Fruit fly (Drosophila melanogaster) whole organism, prepupa: ENCODE data around the gene pyd.

Source experiments
- Blimp-1 ChIP-seq: fragments of 200-800 bp; sonication (Bioruptor generic); optimal IDR thresholded peaks from 3 replicates; lab custom pipeline; 2017; ENCODE audit warnings: missing biosample characterization, missing genetic modification characterization, mild to moderate bottlenecking, moderate library complexity, missing genetic modification reagents
- CG10631 ChIP-seq: fragments of 200-800 bp; sonication (Bioruptor generic); optimal IDR thresholded peaks from 2 replicates; lab custom pipeline; 2016; ENCODE audit warnings: missing biosample characterization, missing genetic modification characterization
- CG11294 ChIP-seq: fragments of 200-800 bp; sonication (Bioruptor generic); IDR thresholded peaks from 2 replicates; pipeline ENCODE4 v1.3.6; 2022; ENCODE audit warnings: missing biosample characterization, missing genetic modification characterization
- CG11762 ChIP-seq: fragments of 200-800 bp; sonication (Bioruptor generic); optimal IDR thresholded peaks from 3 replicates; lab custom pipeline; 2016; ENCODE audit warnings: missing biosample characterization, missing genetic modification characterization; ENCODE audit not compliant: insufficient read depth
- CG11902 ChIP-seq: fragments of 200-800 bp; sonication (Bioruptor generic); optimal IDR thresholded peaks from 3 replicates; lab custom pipeline; 2016; ENCODE audit warnings: missing biosample characterization, missing genetic modification characterization
- CG15336 ChIP-seq: fragments of 200-800 bp; sonication (Bioruptor generic); IDR thresholded peaks from 2 replicates; pipeline ENCODE4 v1.3.6; 2022; ENCODE audit warnings: missing biosample characterization, missing genetic modification characterization
- CG1621 ChIP-seq: fragments of 200-800 bp; sonication (Bioruptor generic); optimal IDR thresholded peaks from 3 replicates; lab custom pipeline; 2018; ENCODE audit warnings: missing biosample characterization, mild to moderate bottlenecking, missing genetic modification characterization
- CG16779 ChIP-seq: fragments of 200-800 bp; sonication (Bioruptor generic); optimal IDR thresholded peaks from 3 replicates; lab custom pipeline; 2017; ENCODE audit warnings: missing biosample characterization, mild to moderate bottlenecking, missing genetic modification characterization
- CG31627 ChIP-seq: fragments of 200-800 bp; sonication (Bioruptor generic); optimal IDR thresholded peaks from 3 replicates; lab custom pipeline; 2016; ENCODE audit warnings: missing biosample characterization, missing genetic modification characterization
- CG4318 ChIP-seq: fragments of 200-800 bp; sonication (Bioruptor generic); optimal IDR thresholded peaks from 3 replicates; lab custom pipeline; 2017; ENCODE audit warnings: missing biosample characterization, mild to moderate bottlenecking, missing genetic modification characterization
- CG6792 ChIP-seq: fragments of 200-800 bp; sonication (Bioruptor generic); optimal IDR thresholded peaks from 3 replicates; lab custom pipeline; 2016; ENCODE audit warnings: missing biosample characterization, missing genetic modification characterization
- CG6808 ChIP-seq: fragments of 200-800 bp; sonication (Bioruptor generic); optimal IDR thresholded peaks from 3 replicates; lab custom pipeline; 2017; ENCODE audit warnings: missing biosample characterization, missing genetic modification characterization, mild to moderate bottlenecking, moderate library complexity, missing genetic modification reagents
- CG6854 ChIP-seq: fragments of 200-800 bp; sonication (Bioruptor generic); optimal IDR thresholded peaks from 2 replicates; lab custom pipeline; 2017; ENCODE audit warnings: missing biosample characterization, mild to moderate bottlenecking, missing genetic modification characterization
- CG7368 ChIP-seq: fragments of 200-800 bp; sonication (Bioruptor generic); optimal IDR thresholded peaks from 3 replicates; lab custom pipeline; 2016; ENCODE audit warnings: missing biosample characterization, missing genetic modification characterization
- CG8319 ChIP-seq: fragments of 200-800 bp; sonication (Bioruptor generic); optimal IDR thresholded peaks from 3 replicates; lab custom pipeline; 2016; ENCODE audit warnings: missing biosample characterization, missing genetic modification characterization
- CG9139 ChIP-seq: fragments of 200-800 bp; sonication (Bioruptor generic); optimal IDR thresholded peaks from 3 replicates; lab custom pipeline; 2017; ENCODE audit warnings: missing biosample characterization, mild to moderate bottlenecking, missing genetic modification characterization
- Eip75B ChIP-seq: fragments of 200-800 bp; sonication (Bioruptor generic); optimal IDR thresholded peaks from 3 replicates; lab custom pipeline; 2016; ENCODE audit warnings: missing biosample characterization, missing genetic modification characterization
- Eip93F ChIP-seq: fragments of 200-800 bp; sonication (Bioruptor generic); optimal IDR thresholded peaks from 2 replicates; lab custom pipeline; 2016; ENCODE audit warnings: missing biosample characterization, mild to moderate bottlenecking, missing genetic modification characterization
- Ets96B ChIP-seq: fragments of 200-800 bp; optimal IDR thresholded peaks from 2 replicates; lab custom pipeline; 2019; ENCODE audit warnings: missing biosample characterization, mild to moderate bottlenecking, missing genetic modification characterization, moderate library complexity
- Hr39 ChIP-seq: fragments of 200-800 bp; sonication (Bioruptor generic); optimal IDR thresholded peaks from 2 replicates; lab custom pipeline; 2016; ENCODE audit warnings: missing biosample characterization, missing genetic modification characterization
- Hr4 ChIP-seq: fragments of 200-800 bp; sonication (Bioruptor generic); optimal IDR thresholded peaks from 3 replicates; lab custom pipeline; 2016; ENCODE audit warnings: missing biosample characterization, missing genetic modification characterization
- Lpt ChIP-seq: fragments of 200-800 bp; sonication (Bioruptor generic); optimal IDR thresholded peaks from 3 replicates; lab custom pipeline; 2016; ENCODE audit warnings: missing biosample characterization, missing genetic modification characterization
- Met ChIP-seq: fragments of 200-800 bp; sonication (Bioruptor generic); optimal IDR thresholded peaks from 3 replicates; lab custom pipeline; 2016; ENCODE audit warnings: missing biosample characterization, missing genetic modification characterization
- OdsH ChIP-seq: fragments of 200-800 bp; sonication (Bioruptor generic); optimal IDR thresholded peaks from 3 replicates; lab custom pipeline; 2016; ENCODE audit warnings: missing biosample characterization, missing genetic modification characterization
- Smox ChIP-seq: fragments of 200-800 bp; sonication (Bioruptor generic); optimal IDR thresholded peaks from 3 replicates; lab custom pipeline; 2016; ENCODE audit warnings: missing biosample characterization, missing genetic modification characterization
- Sox14 ChIP-seq: fragments of 200-800 bp; sonication (Bioruptor generic); optimal IDR thresholded peaks from 3 replicates; lab custom pipeline; 2016; ENCODE audit warnings: missing biosample characterization, missing genetic modification characterization
- Sox15 ChIP-seq: fragments of 200-800 bp; sonication (Bioruptor generic); optimal IDR thresholded peaks from 3 replicates; lab custom pipeline; 2016; ENCODE audit warnings: missing biosample characterization, missing genetic modification characterization
- achi ChIP-seq: fragments of 200-800 bp; sonication (Bioruptor generic); optimal IDR thresholded peaks from 3 replicates; lab custom pipeline; 2016; ENCODE audit warnings: missing biosample characterization, missing genetic modification characterization
- dsx ChIP-seq: fragments of 200-800 bp; optimal IDR thresholded peaks from 3 replicates; lab custom pipeline; 2019; ENCODE audit warnings: missing biosample characterization, mild to moderate bottlenecking, missing genetic modification characterization, moderate library complexity; ENCODE audit not compliant: poor library complexity, severe bottlenecking
- eg ChIP-seq: fragments of 200-800 bp; sonication (Bioruptor generic); IDR thresholded peaks from 3 replicates; pipeline ENCODE4 v1.3.6; 2022; ENCODE audit warnings: missing biosample characterization, missing genetic modification characterization
- esn ChIP-seq: fragments of 200-800 bp; sonication (Bioruptor generic); optimal IDR thresholded peaks from 2 replicates; lab custom pipeline; 2016; ENCODE audit warnings: missing biosample characterization, mild to moderate bottlenecking, missing genetic modification characterization, moderate library complexity
- fd85E ChIP-seq: fragments of 200-800 bp; sonication (Bioruptor generic); optimal IDR thresholded peaks from 3 replicates; lab custom pipeline; 2016; ENCODE audit warnings: missing biosample characterization, missing genetic modification characterization
- net ChIP-seq: fragments of 200-800 bp; sonication (Bioruptor generic); optimal IDR thresholded peaks from 3 replicates; lab custom pipeline; 2016; ENCODE audit warnings: missing biosample characterization, missing genetic modification characterization
- pdm3 ChIP-seq: fragments of 200-800 bp; sonication (Bioruptor generic); optimal IDR thresholded peaks from 3 replicates; lab custom pipeline; 2016; ENCODE audit warnings: missing biosample characterization, missing genetic modification characterization
- salr ChIP-seq, 2 experiments: fragments of 200-800 bp; sonication (Bioruptor generic); optimal IDR thresholded peaks; 3 replicates each; lab custom pipeline; 2016 to 2018; ENCODE audit warnings: missing biosample characterization in 2 of 2, missing genetic modification characterization in 2 of 2, mild to moderate bottlenecking in 1 of 2
- svp ChIP-seq: fragments of 200-800 bp; sonication (Bioruptor generic); peaks from one replicate; lab custom pipeline; 2016; ENCODE audit warnings: missing biosample characterization, missing genetic modification characterization
- topi ChIP-seq: fragments of 200-800 bp; sonication (Bioruptor generic); optimal IDR thresholded peaks from 3 replicates; lab custom pipeline; 2016; ENCODE audit warnings: missing biosample characterization, missing genetic modification characterization
- vri ChIP-seq: fragments of 200-800 bp; sonication (Bioruptor generic); optimal IDR thresholded peaks from 3 replicates; lab custom pipeline; 2016; ENCODE audit warnings: missing biosample characterization, mild to moderate bottlenecking, missing genetic modification characterization

The pyd gene

dm6 chr3R:8849373-8850228 is 82.1 kb downstream of the pyd start (continued):
- peak; percentile 50 for TF ChIP-seq Sox14 (GFP tag; lab: Kevin White, UChicago)
- peak; percentile 49 for TF ChIP-seq CG31627 (GFP tag; lab: Kevin White, UChicago)
- TF ChIP-seq OdsH: peak; percentile 54
- TF ChIP-seq salr (GFP tag; optimal IDR thresholded peaks at IDR 0.05; lab: Kevin White, UChicago): peak in 1 of 2 experiments; percentile 35
- peak; percentile 48 for TF ChIP-seq topi
- TF ChIP-seq CG6792: peak; percentile 55
- TF ChIP-seq eg: peak; percentile 74
- TF ChIP-seq net: peak; percentile 58
- peak; percentile 52 for TF ChIP-seq CG11762 (GFP tag; lab: Kevin White, UChicago)
- peak; percentile 23 for TF ChIP-seq CG8319 (GFP tag; lab: Kevin White, UChicago)
- peak; percentile 28 for TF ChIP-seq Sox15 (GFP tag; lab: Kevin White, UChicago)
- no peak for TF ChIP-seq vri (GFP tag; lab: Kevin White, UChicago)
- TF ChIP-seq Hr4 (GFP tag; lab: Kevin White, UChicago): peak; percentile 67
- no peak for TF ChIP-seq Blimp-1 (GFP tag; lab: Kevin White, UChicago)
- TF ChIP-seq Lpt (GFP tag; lab: Kevin White, UChicago): peak; percentile 55
- TF ChIP-seq CG1621 (tag; lab: Kevin White, UChicago): peak; percentile 59
- peak; percentile 54; the same call in 1 of the 2 replicates for TF ChIP-seq CG11294
- TF ChIP-seq esn (GFP tag; lab: Kevin White, UChicago): peak; percentile 63
- peak; percentile 45 for TF ChIP-seq Smox (GFP tag; lab: Kevin White, UChicago)
- TF ChIP-seq pdm3 (GFP tag; lab: Kevin White, UChicago): peak; percentile 59
- peak; percentile 61 for TF ChIP-seq CG10631 (GFP tag; lab: Kevin White, UChicago)
- TF ChIP-seq Hr39 (GFP tag; lab: Kevin White, UChicago): peak; percentile 49
- peak; percentile 43 for TF ChIP-seq CG6808 (GFP tag; lab: Kevin White, UChicago)
- no peak for TF ChIP-seq CG6854 (GFP tag; lab: Kevin White, UChicago)
- TF ChIP-seq CG15336 (GFP tag; lab: Robert Waterston, UW): peak; percentile 76
- peak; percentile 62 for TF ChIP-seq achi (GFP tag; lab: Kevin White, UChicago)
- peak; percentile 69 for TF ChIP-seq Ets96B
- peak; percentile 63 for TF ChIP-seq Met
- TF ChIP-seq CG16779 (tag; lab: Kevin White, UChicago): no peak
- no peak for TF ChIP-seq Eip93F (GFP tag; lab: Kevin White, UChicago)
- peak; percentile 35 for TF ChIP-seq CG9139

dm6 chr3R:8848190-8848589 is 83.5 kb downstream of the pyd start:
- TF ChIP-seq CG11902 (GFP tag; lab: Kevin White, UChicago) (no peak), CG7368 (no peak), CG8319 (GFP tag; lab: Kevin White, UChicago) (no peak), Eip75B (no peak), fd85E (GFP tag; lab: Kevin White, UChicago) (no peak), Hr4 (GFP tag; lab: Kevin White, UChicago) (no peak), dsx (GFP tag; lab: Kevin White, UChicago) (no peak), CG4318 (GFP tag; lab: Kevin White, UChicago) (no peak), svp (no peak), OdsH (no peak)
